Fruit fly (Drosophila melanogaster): Measurements from ENCODE around the gene RnpS1.

DNA sequence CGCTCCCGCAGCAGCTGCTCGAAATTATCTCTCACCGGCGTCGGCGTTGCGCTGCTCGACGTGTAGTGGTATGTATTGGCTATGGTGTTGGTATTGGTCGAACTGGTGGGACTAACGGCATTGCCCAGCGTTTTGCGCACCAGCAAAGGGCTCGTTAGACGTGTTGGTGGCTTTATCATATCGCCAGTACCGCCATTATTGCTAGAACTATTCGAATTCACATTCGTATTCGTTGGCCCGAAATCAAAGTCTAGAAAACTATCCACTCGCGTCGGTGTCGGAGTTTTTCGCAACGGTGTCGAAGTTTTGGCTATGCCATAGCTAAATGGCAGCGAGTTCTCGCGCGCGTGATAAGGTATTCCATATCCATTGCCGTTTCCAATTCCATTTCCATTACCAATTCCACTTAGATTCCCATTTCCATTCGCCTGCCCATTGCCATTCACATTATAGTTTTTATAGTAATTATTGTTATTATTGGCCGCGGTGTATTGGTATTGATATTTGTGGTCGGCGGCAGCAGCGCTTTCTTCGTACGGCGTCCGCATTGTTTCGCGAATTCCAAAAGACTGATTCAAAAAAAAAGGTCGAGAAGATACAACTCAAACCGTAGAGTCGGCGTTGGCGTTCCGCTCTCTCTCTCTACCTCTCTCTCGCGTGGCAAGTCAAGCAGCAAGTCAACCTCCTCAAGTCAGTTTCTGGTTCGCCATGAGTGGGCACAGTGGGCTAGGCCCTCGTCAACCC, 19.2 kb upstream of the RnpS1 start, which contains the start of gene by:
- TF ChIP-seq Dfd (GFP tag; optimal IDR thresholded peaks at IDR 0.05) (no peak), OdsH (GFP tag; optimal IDR thresholded peaks at IDR 0.05) (no peak), Hr78 (GFP tag; optimal IDR thresholded peaks at IDR 0.05) (no peak), lola (GFP tag; optimal IDR thresholded peaks at IDR 0.05) (no peak), psq (GFP tag; optimal IDR thresholded peaks at IDR 0.05) (no peak), Dif (GFP tag; optimal IDR thresholded peaks at IDR 0.05; ENCODE audit: partially characterized antibody) (peak; percentile 82), CG32264 (GFP tag; optimal IDR thresholded peaks at IDR 0.05) (no peak), usp (GFP tag; optimal IDR thresholded peaks at IDR 0.05) (no peak), CG9705 (GFP tag; optimal IDR thresholded peaks at IDR 0.05) (no peak), Vsx2 (GFP tag; optimal IDR thresholded peaks at IDR 0.05; ENCODE audit: partially characterized antibody) (peak; percentile 37), fru (GFP tag; optimal IDR thresholded peaks at IDR 0.05) (no peak)

Data from whole organism, wandering third instar larva.